Worm (Caenorhabditis elegans) whole organism, mixed stage, embryonic: ENCODE measurements around the gene ZK1320.11.

Experiments
- M03D4.4 ChIP-seq: sonication (generic microtip); optimal IDR thresholded peaks from 2 replicates; lab custom pipeline; 2017; ENCODE audit warnings: mild to moderate bottlenecking, missing genetic modification characterization, missing compliant biosample characterization
- bed-3 ChIP-seq: fragments of 200-800 bp; sonication (Bioruptor generic); optimal IDR thresholded peaks from 3 replicates; lab custom pipeline; 2018; ENCODE audit warnings: mild to moderate bottlenecking, missing genetic modification characterization, moderate library complexity, missing compliant biosample characterization
- blmp-1 ChIP-seq: fragments of 150-350 bp; optimal IDR thresholded peaks from 2 replicates; lab custom pipeline; 2014; ENCODE audit warnings: missing biosample characterization, missing genetic modification characterization
- ceh-39 ChIP-seq: fragments of 150-350 bp; optimal IDR thresholded peaks from 2 replicates; lab custom pipeline; 2014; ENCODE audit warnings: missing biosample characterization, missing genetic modification characterization
- ceh-43 ChIP-seq: fragments of 200-800 bp; sonication (Bioruptor generic); optimal IDR thresholded peaks from 2 replicates; lab custom pipeline; 2018; ENCODE audit warnings: mild to moderate bottlenecking, missing genetic modification characterization, moderate library complexity, missing compliant biosample characterization
- ceh-83 ChIP-seq: fragments of 200-800 bp; sonication (Bioruptor generic); optimal IDR thresholded peaks from 2 replicates; lab custom pipeline; 2018; ENCODE audit warnings: mild to moderate bottlenecking, missing genetic modification characterization, missing compliant biosample characterization
- ces-1 ChIP-seq: fragments of 150-350 bp; optimal IDR thresholded peaks from 2 replicates; lab custom pipeline; 2014; ENCODE audit warnings: missing biosample characterization, missing genetic modification reagents, missing genetic modification characterization
- cnd-1 ChIP-seq: fragments of 200-800 bp; sonication (Bioruptor generic); optimal IDR thresholded peaks from 2 replicates; lab custom pipeline; 2018; ENCODE audit warnings: mild to moderate bottlenecking, missing genetic modification characterization, missing compliant biosample characterization
- drap-1 ChIP-seq: fragments of 200-800 bp; sonication (Bioruptor generic); optimal IDR thresholded peaks from 3 replicates; lab custom pipeline; 2018; ENCODE audit warnings: mild to moderate bottlenecking, missing genetic modification characterization, missing compliant biosample characterization
- elt-1 ChIP-seq: sonication (generic microtip); optimal IDR thresholded peaks from 2 replicates; lab custom pipeline; 2017; ENCODE audit warnings: missing genetic modification characterization, mild to moderate bottlenecking, missing compliant biosample characterization, antibody characterized with exemption, moderate library complexity, borderline replicate concordance; ENCODE audit not compliant: insufficient read depth
- elt-3 ChIP-seq: fragments of 150-350 bp; optimal IDR thresholded peaks from 2 replicates; lab custom pipeline; 2014; ENCODE audit warnings: missing biosample characterization, missing genetic modification characterization
- flh-1 ChIP-seq: fragments of 200-800 bp; sonication (Bioruptor generic); optimal IDR thresholded peaks from 2 replicates; lab custom pipeline; 2018; ENCODE audit warnings: mild to moderate bottlenecking, missing genetic modification characterization, moderate library complexity, missing compliant biosample characterization
- ham-2 ChIP-seq: fragments of 200-800 bp; sonication (Bioruptor generic); optimal IDR thresholded peaks from 2 replicates; lab custom pipeline; 2018; ENCODE audit warnings: mild to moderate bottlenecking, missing genetic modification characterization, missing compliant biosample characterization
- hlh-1 ChIP-seq: fragments of 150-350 bp; optimal IDR thresholded peaks from 2 replicates; lab custom pipeline; 2014; ENCODE audit warnings: missing biosample characterization, missing genetic modification reagents, missing genetic modification characterization
- lin-13 ChIP-seq: fragments of 150-350 bp; optimal IDR thresholded peaks from 2 replicates; lab custom pipeline; 2014; ENCODE audit warnings: missing biosample characterization, missing genetic modification characterization
- lin-32 ChIP-seq: fragments of 200-800 bp; sonication (Bioruptor generic); optimal IDR thresholded peaks from 2 replicates; lab custom pipeline; 2018; ENCODE audit warnings: mild to moderate bottlenecking, missing genetic modification characterization, missing compliant biosample characterization
- lsy-2 ChIP-seq: fragments of 150-350 bp; optimal IDR thresholded peaks from 2 replicates; lab custom pipeline; 2014; ENCODE audit warnings: missing biosample characterization, missing genetic modification characterization
- mab-5 ChIP-seq: fragments of 150-350 bp; optimal IDR thresholded peaks from 2 replicates; lab custom pipeline; 2014; ENCODE audit warnings: missing biosample characterization, missing genetic modification characterization
- mep-1 ChIP-seq: fragments of 150-350 bp; optimal IDR thresholded peaks from 2 replicates; lab custom pipeline; 2017; ENCODE audit warnings: missing biosample characterization, missing genetic modification reagents, missing genetic modification characterization, inconsistent platforms
- mls-2 ChIP-seq: sonication (generic microtip); optimal IDR thresholded peaks from 2 replicates; lab custom pipeline; 2016; ENCODE audit warnings: mild to moderate bottlenecking, missing genetic modification characterization, moderate library complexity, missing compliant biosample characterization
- nhr-12 ChIP-seq: fragments of 150-350 bp; optimal IDR thresholded peaks from 2 replicates; lab custom pipeline; 2014; ENCODE audit warnings: missing biosample characterization, missing genetic modification characterization
- nhr-2 ChIP-seq: fragments of 150-350 bp; optimal IDR thresholded peaks from 2 replicates; lab custom pipeline; 2014; ENCODE audit warnings: missing biosample characterization, missing genetic modification characterization
- nhr-237 ChIP-seq: fragments of 150-350 bp; optimal IDR thresholded peaks from 2 replicates; lab custom pipeline; 2014; ENCODE audit warnings: missing biosample characterization, missing genetic modification characterization
- nhr-28 ChIP-seq: fragments of 150-350 bp; optimal IDR thresholded peaks from 2 replicates; lab custom pipeline; 2014; ENCODE audit warnings: missing biosample characterization, missing genetic modification characterization
- nhr-76 ChIP-seq: sonication (generic microtip); optimal IDR thresholded peaks from 2 replicates; lab custom pipeline; 2017; ENCODE audit warnings: missing biosample characterization, missing genetic modification characterization
- pha-4 ChIP-seq: fragments of 150-350 bp; optimal IDR thresholded peaks from 2 replicates; lab custom pipeline; 2018; ENCODE audit warnings: missing biosample characterization, missing genetic modification reagents, missing genetic modification characterization
- sem-2 ChIP-seq: fragments of 200-800 bp; sonication (Bioruptor generic); optimal IDR thresholded peaks from 2 replicates; lab custom pipeline; 2018; ENCODE audit warnings: mild to moderate bottlenecking, missing genetic modification characterization, missing compliant biosample characterization
- snpc-4 ChIP-seq: fragments of 150-350 bp; optimal IDR thresholded peaks from 2 replicates; lab custom pipeline; 2014; ENCODE audit warnings: missing biosample characterization, missing genetic modification characterization
- sptf-1 ChIP-seq: sonication (generic microtip); optimal IDR thresholded peaks from 2 replicates; lab custom pipeline; 2017; ENCODE audit warnings: mild to moderate bottlenecking, missing genetic modification characterization, moderate library complexity, missing compliant biosample characterization
- tbx-8 ChIP-seq: fragments of 200-800 bp; sonication (Bioruptor generic); optimal IDR thresholded peaks from 2 replicates; lab custom pipeline; 2018; ENCODE audit warnings: mild to moderate bottlenecking, missing genetic modification characterization, moderate library complexity, missing compliant biosample characterization
- unc-120 ChIP-seq: sonication (generic microtip); optimal IDR thresholded peaks from 2 replicates; lab custom pipeline; 2017; ENCODE audit warnings: missing genetic modification characterization, missing compliant biosample characterization; ENCODE audit not compliant: poor library complexity, severe bottlenecking
- unc-39 ChIP-seq: fragments of 150-350 bp; optimal IDR thresholded peaks from 2 replicates; lab custom pipeline; 2014; ENCODE audit warnings: missing biosample characterization, missing genetic modification characterization
- unc-62 ChIP-seq: fragments of 150-350 bp; optimal IDR thresholded peaks from 2 replicates; lab custom pipeline; 2014; ENCODE audit warnings: missing biosample characterization, missing genetic modification reagents, missing genetic modification characterization
- zip-8 ChIP-seq: fragments of 150-350 bp; optimal IDR thresholded peaks from 2 replicates; lab custom pipeline; 2014; ENCODE audit warnings: missing biosample characterization, missing genetic modification characterization
- ztf-11 ChIP-seq: fragments of 150-350 bp; optimal IDR thresholded peaks from 2 replicates; lab custom pipeline; 2014; ENCODE audit warnings: missing biosample characterization, missing genetic modification characterization

Gene ZK1320.11

ce11 chrII:9706207-9706606, 38.8 kb downstream of the ZK1320.11 start, which contains the start of gene Y53C12A.3:
Gene Y53C12A.3 (minus strand): TSS chrII:9706240.
- no peak for TF ChIP-seq zip-8 (tag; lab: Kevin White, UChicago)
- TF ChIP-seq nhr-237 (tag; lab: Kevin White, UChicago), result peak; percentile 43
- no peak for TF ChIP-seq unc-62 (GFP tag; lab: Kevin White, UChicago)
- peak; percentile 11 for TF ChIP-seq nhr-2 (tag; lab: Kevin White, UChicago)
- no peak for TF ChIP-seq sem-2 (GFP tag; lab: Kevin White, UChicago)
- peak; percentile 31 for TF ChIP-seq mep-1 (tag; lab: Kevin White, UChicago)
- no peak for TF ChIP-seq mab-5 (tag; lab: Kevin White, UChicago)
- TF ChIP-seq lsy-2 (tag; lab: Kevin White, UChicago), result peak; percentile 51
- TF ChIP-seq ces-1, result peak; percentile 29
- TF ChIP-seq elt-3 (tag; lab: Kevin White, UChicago), result no peak

ce11 chrII:9708835-9709299, 41.4 kb downstream of the ZK1320.11 start, which contains the start of gene glt-5:
Gene glt-5 (minus strand): TSS chrII:9708885.
- TF ChIP-seq ztf-11 (tag; lab: Kevin White, UChicago), result no peak
- TF ChIP-seq bed-3, result no peak
- no peak for TF ChIP-seq ceh-39
- no peak for TF ChIP-seq nhr-76 (tag; lab: Kevin White, UChicago)
- no peak for TF ChIP-seq ceh-43 (GFP tag; lab: Kevin White, UChicago)
- no peak for TF ChIP-seq drap-1 (GFP tag; lab: Kevin White, UChicago)
- no peak for TF ChIP-seq sem-2 (GFP tag; lab: Kevin White, UChicago)
- TF ChIP-seq blmp-1 (tag; lab: Kevin White, UChicago), result no peak
- no peak for TF ChIP-seq nhr-2 (tag; lab: Kevin White, UChicago)
- no peak for TF ChIP-seq elt-3 (tag; lab: Kevin White, UChicago)
- TF ChIP-seq lin-32 (GFP tag; lab: Kevin White, UChicago), result no peak
- TF ChIP-seq nhr-237 (tag; lab: Kevin White, UChicago), result no peak
- no peak for TF ChIP-seq hlh-1

DNA sequence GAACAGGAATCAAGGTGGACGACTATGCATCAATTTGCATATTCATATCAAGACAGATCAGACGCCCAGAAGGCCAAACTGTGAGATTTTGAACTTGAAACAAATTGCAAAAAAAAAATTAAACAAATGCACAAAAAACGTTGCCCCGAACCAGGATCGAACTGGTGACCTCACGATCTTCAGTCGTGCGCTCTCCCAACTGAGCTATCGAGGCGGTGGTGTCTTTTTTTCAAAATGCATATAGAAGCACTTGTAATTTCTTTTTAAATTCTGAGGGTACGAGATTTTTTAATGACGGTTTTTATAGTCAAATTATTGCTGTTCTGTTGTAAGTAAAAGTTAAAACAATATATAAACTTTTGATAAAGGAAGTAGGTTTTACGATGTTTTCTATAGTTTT, 45.7 kb downstream of the ZK1320.11 start:
- TF ChIP-seq ceh-83 (GFP tag; lab: Kevin White, UChicago) (peak; percentile 55), nhr-2 (tag; lab: Kevin White, UChicago) (no peak)

DNA sequence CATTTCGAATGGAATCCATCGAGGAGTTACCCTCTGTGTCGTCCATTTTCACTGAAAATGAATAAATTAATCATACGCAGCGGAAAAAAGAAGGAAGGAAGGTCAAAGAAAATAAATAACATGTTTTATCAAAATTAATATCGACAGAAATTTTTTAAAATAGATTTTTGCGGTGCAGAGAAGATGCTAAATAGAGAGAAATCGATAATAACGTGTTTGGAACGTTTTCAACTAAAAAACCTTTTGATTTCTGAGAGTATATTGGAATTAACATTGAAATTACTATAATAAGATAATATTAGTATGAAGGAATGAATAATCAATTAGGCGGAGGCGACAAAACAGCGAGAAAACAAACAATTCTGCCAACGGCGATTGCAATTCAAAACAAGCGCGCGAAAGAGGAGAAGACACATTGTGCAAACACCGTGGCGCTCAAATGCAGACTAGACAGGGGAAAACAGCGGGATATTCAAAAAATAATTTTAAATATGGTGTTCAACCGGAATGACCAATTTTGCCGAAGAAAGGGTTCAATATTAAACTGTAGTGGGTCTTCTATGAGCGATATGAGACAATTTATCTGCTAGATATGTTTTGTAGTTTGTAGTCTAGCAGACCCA, 49.1 kb downstream of the ZK1320.11 start, which contains the start of gene wee-1.3:
Gene wee-1.3 (minus strand): TSS at position 51 of the 623 bp plus-strand sequence.
- TF ChIP-seq cnd-1 (tag; lab: Kevin White, UChicago) (no peak), flh-1 (GFP tag; lab: Kevin White, UChicago) (no peak), ces-1 (peak; percentile 58), ham-2 (GFP tag; lab: Kevin White, UChicago) (no peak), drap-1 (GFP tag; lab: Kevin White, UChicago) (peak; percentile 48), M03D4.4 (tag; lab: Kevin White, UChicago) (no peak), elt-3 (tag; lab: Kevin White, UChicago) (no peak), zip-8 (tag; lab: Kevin White, UChicago) (no peak), unc-62 (GFP tag; lab: Kevin White, UChicago) (no peak), elt-1 (no peak), sptf-1 (no peak), blmp-1 (tag; lab: Kevin White, UChicago) (no peak), nhr-237 (tag; lab: Kevin White, UChicago) (peak; percentile 79), nhr-28 (tag; lab: Kevin White, UChicago) (no peak), lin-32 (GFP tag; lab: Kevin White, UChicago) (no peak), nhr-12 (tag; lab: Kevin White, UChicago) (no peak), lsy-2 (tag; lab: Kevin White, UChicago) (peak; percentile 89), lin-13 (peak; percentile 80), ceh-43 (GFP tag; lab: Kevin White, UChicago) (no peak), pha-4 (peak; percentile 78), hlh-1 (peak; percentile 20), ceh-83 (GFP tag; lab: Kevin White, UChicago) (no peak), unc-39 (no peak), nhr-76 (tag; lab: Kevin White, UChicago) (no peak), snpc-4 (tag; lab: Kevin White, UChicago) (no peak), ztf-11 (tag; lab: Kevin White, UChicago) (no peak), bed-3 (no peak), tbx-8 (GFP tag; lab: Kevin White, UChicago) (no peak), mab-5 (tag; lab: Kevin White, UChicago) (no peak), unc-120 (tag; lab: Kevin White, UChicago) (peak; percentile 51), sem-2 (GFP tag; lab: Kevin White, UChicago) (no peak), mep-1 (tag; lab: Kevin White, UChicago) (peak; percentile 75), nhr-2 (tag; lab: Kevin White, UChicago) (no peak), ceh-39 (peak; percentile 45), mls-2 (tag; lab: Kevin White, UChicago) (peak; percentile 47)
